Worm (Caenorhabditis elegans) whole organism, late embryonic: ENCODE measurements around the gene cey-4.

Source experiments
- F13H6.1 ChIP-seq: sonication (generic microtip); optimal IDR thresholded peaks from 2 replicates; lab custom pipeline; 2016; ENCODE audit warnings: missing genetic modification characterization, missing compliant biosample characterization
- T23F11.4 ChIP-seq: fragments of 200-800 bp; sonication (Bioruptor generic); optimal IDR thresholded peaks from 2 replicates; lab custom pipeline; 2018; ENCODE audit warnings: mild to moderate bottlenecking, missing genetic modification characterization, missing compliant biosample characterization
- elt-2 ChIP-seq: sonication (generic microtip); optimal IDR thresholded peaks from 2 replicates; lab custom pipeline; 2016; ENCODE audit warnings: missing genetic modification reagents, missing genetic modification characterization, missing compliant biosample characterization
- ets-4 ChIP-seq: sonication (generic microtip); optimal IDR thresholded peaks from 2 replicates; lab custom pipeline; 2016; ENCODE audit warnings: missing genetic modification characterization, missing compliant biosample characterization
- fkh-10 ChIP-seq: fragments of 150-350 bp; optimal IDR thresholded peaks from 2 replicates; lab custom pipeline; 2014; ENCODE audit warnings: missing biosample characterization, missing genetic modification reagents, missing genetic modification characterization
- nfya-1 ChIP-seq: sonication (generic microtip); optimal IDR thresholded peaks from 2 replicates; lab custom pipeline; 2017; ENCODE audit warnings: missing genetic modification characterization, mild to moderate bottlenecking, missing compliant biosample characterization, antibody characterized with exemption, moderate library complexity
- pqm-1 ChIP-seq: sonication (generic microtip); optimal IDR thresholded peaks from 2 replicates; lab custom pipeline; 2016; ENCODE audit warnings: missing genetic modification characterization, missing compliant biosample characterization
- rnt-1 ChIP-seq: sonication (generic microtip); optimal IDR thresholded peaks from 2 replicates; lab custom pipeline; 2016; ENCODE audit warnings: missing genetic modification characterization, missing compliant biosample characterization
- sox-4 ChIP-seq: sonication (generic microtip); optimal IDR thresholded peaks from 2 replicates; lab custom pipeline; 2017; ENCODE audit warnings: mild to moderate bottlenecking, missing genetic modification characterization, inconsistent platforms, missing compliant biosample characterization
- ttx-3 ChIP-seq: sonication (generic microtip); optimal IDR thresholded peaks from 2 replicates; lab custom pipeline; 2016; ENCODE audit warnings: missing genetic modification reagents, missing genetic modification characterization, missing compliant biosample characterization

- no peak for TF ChIP-seq elt-2 (tag; lab: Kevin White, UChicago)
- no peak for TF ChIP-seq fkh-10 (GFP tag; lab: Kevin White, UChicago)
- no peak for TF ChIP-seq pqm-1
- TF ChIP-seq F13H6.1 = no peak
- TF ChIP-seq sox-4 = no peak
- no peak for TF ChIP-seq rnt-1 (tag; lab: Kevin White, UChicago)
- no peak for TF ChIP-seq ttx-3 (tag; lab: Kevin White, UChicago)
- no peak for TF ChIP-seq nfya-1 (tag; lab: Kevin White, UChicago)
- no peak for TF ChIP-seq T23F11.4
- TF ChIP-seq ets-4 (tag; lab: Kevin White, UChicago) = no peak
These were observed 46.5 kb upstream of the cey-4 start for ce11 chrIII:10914971-10915370.
